Fruit fly (Drosophila melanogaster): Measurements from ENCODE around the gene Prim1.

The Prim1 gene

dm6 chr3L:8368694-8369344, 28.7 kb downstream of the Prim1 start (continued):
- TF ChIP-seq Blimp-1 (GFP tag; optimal IDR thresholded peaks at IDR 0.05): no peak
- TF ChIP-seq Hr39 (GFP tag; optimal IDR thresholded peaks at IDR 0.05): peak; percentile 75
- peak; percentile 11 for TF ChIP-seq CG32006 (GFP tag; optimal IDR thresholded peaks at IDR 0.05)
- TF ChIP-seq topi (GFP tag; optimal IDR thresholded peaks at IDR 0.05): peak; percentile 83
- no peak for TF ChIP-seq fd85E (GFP tag; optimal IDR thresholded peaks at IDR 0.05)
- TF ChIP-seq dsx (GFP tag; optimal IDR thresholded peaks at IDR 0.05; ENCODE audit: poor library complexity, severe bottlenecking): no peak
- TF ChIP-seq fd59A (GFP tag; optimal IDR thresholded peaks at IDR 0.05): no peak
- no peak for TF ChIP-seq Sox15 (GFP tag; optimal IDR thresholded peaks at IDR 0.05)
- no peak for TF ChIP-seq OdsH (GFP tag; optimal IDR thresholded peaks at IDR 0.05)
- TF ChIP-seq spab (GFP tag; optimal IDR thresholded peaks at IDR 0.05): no peak
- TF ChIP-seq CG16779 (tag; optimal IDR thresholded peaks at IDR 0.05): no peak
- TF ChIP-seq Met (GFP tag; optimal IDR thresholded peaks at IDR 0.05): peak; percentile 84
- no peak for TF ChIP-seq salr (GFP tag; optimal IDR thresholded peaks at IDR 0.05)
- TF ChIP-seq CG8632 (GFP tag; optimal IDR thresholded peaks at IDR 0.05): peak; percentile 3
- TF ChIP-seq CG6792 (GFP tag; optimal IDR thresholded peaks at IDR 0.05): peak; percentile 22
- TF ChIP-seq CG4318 (GFP tag; optimal IDR thresholded peaks at IDR 0.05): no peak

dm6 chr3L:8369456-8369855, 29.3 kb downstream of the Prim1 start:
- TF ChIP-seq Eip78C (GFP tag) (peak; percentile 8), svp (GFP tag) (peak; percentile 50), eg (GFP tag; IDR thresholded peaks at IDR 0.05) (no peak), Lpt (GFP tag; optimal IDR thresholded peaks at IDR 0.05) (no peak), fkh (GFP tag; optimal IDR thresholded peaks at IDR 0.05) (no peak), Hr38 (GFP tag; optimal IDR thresholded peaks at IDR 0.05) (no peak), Blimp-1 (GFP tag; optimal IDR thresholded peaks at IDR 0.05) (peak; percentile 79), Sox102F (GFP tag; optimal IDR thresholded peaks at IDR 0.05) (peak; percentile 0), fd85E (GFP tag; optimal IDR thresholded peaks at IDR 0.05) (no peak), CG6854 (GFP tag; optimal IDR thresholded peaks at IDR 0.05) (peak; percentile 18), CG10669 (GFP tag; optimal IDR thresholded peaks at IDR 0.05) (no peak)

- TF ChIP-seq dsx (GFP tag; optimal IDR thresholded peaks at IDR 0.05; ENCODE audit: poor library complexity, severe bottlenecking) (no peak), CG4318 (GFP tag; optimal IDR thresholded peaks at IDR 0.05) (no peak), CG3032 (tag; optimal IDR thresholded peaks at IDR 0.05) (no peak), CG11762 (GFP tag; optimal IDR thresholded peaks at IDR 0.05; ENCODE audit: insufficient read depth) (no peak), Met (GFP tag; optimal IDR thresholded peaks at IDR 0.05) (peak; percentile 73), CG1621 (tag; optimal IDR thresholded peaks at IDR 0.05) (no peak), acj6 (GFP tag; optimal IDR thresholded peaks at IDR 0.05) (peak; percentile 10), CG10669 (GFP tag; optimal IDR thresholded peaks at IDR 0.05) (no peak), CG9139 (GFP tag; optimal IDR thresholded peaks at IDR 0.05) (no peak), salr (GFP tag; optimal IDR thresholded peaks at IDR 0.05) (no peak), CG8119 (GFP tag; IDR thresholded peaks at IDR 0.05) (no peak), fd59A (GFP tag; optimal IDR thresholded peaks at IDR 0.05) (no peak), esn (GFP tag; optimal IDR thresholded peaks at IDR 0.05) (peak; percentile 61), vri (GFP tag; optimal IDR thresholded peaks at IDR 0.05) (peak; percentile 58), CG31627 (GFP tag; optimal IDR thresholded peaks at IDR 0.05) (peak; percentile 66), svp (GFP tag) (peak; percentile 86), cyc (GFP tag; optimal IDR thresholded peaks at IDR 0.05) (peak; percentile 51), Ets96B (tag; optimal IDR thresholded peaks at IDR 0.05) (no peak), CG8632 (GFP tag; optimal IDR thresholded peaks at IDR 0.05) (peak; percentile 4), Blimp-1 (GFP tag; optimal IDR thresholded peaks at IDR 0.05) (peak; percentile 9), Hr38 (GFP tag; optimal IDR thresholded peaks at IDR 0.05) (no peak), Sox15 (GFP tag; optimal IDR thresholded peaks at IDR 0.05) (no peak), CG34406 (GFP tag; optimal IDR thresholded peaks at IDR 0.05) (no peak), CG6808 (GFP tag; optimal IDR thresholded peaks at IDR 0.05) (no peak), CG10631 (GFP tag; optimal IDR thresholded peaks at IDR 0.05) (no peak), Hr39 (GFP tag; optimal IDR thresholded peaks at IDR 0.05) (peak; percentile 58), Gug (GFP tag; IDR thresholded peaks at IDR 0.05) (no peak), Sox102F (GFP tag; optimal IDR thresholded peaks at IDR 0.05) (peak; percentile 70), CG6854 (GFP tag; optimal IDR thresholded peaks at IDR 0.05) (no peak), CG7368 (GFP tag; optimal IDR thresholded peaks at IDR 0.05) (no peak), CG8319 (GFP tag; optimal IDR thresholded peaks at IDR 0.05) (no peak), eg (GFP tag; IDR thresholded peaks at IDR 0.05) (no peak), Eip75B (GFP tag; optimal IDR thresholded peaks at IDR 0.05) (no peak), achi (GFP tag; optimal IDR thresholded peaks at IDR 0.05) (no peak), OdsH (GFP tag; optimal IDR thresholded peaks at IDR 0.05) (peak; percentile 14), topi (GFP tag; optimal IDR thresholded peaks at IDR 0.05) (peak; percentile 64), CG3919 (GFP tag; optimal IDR thresholded peaks at IDR 0.05) (peak; percentile 4)
These were observed 30.8 kb downstream of the Prim1 start for dm6 chr3L:8370922-8371321.

Data from whole organism, prepupa.